Fruit fly (Drosophila melanogaster): ENCODE measurements around the gene CG14297.

The CG14297 gene

dm6 chr3R:18928346-18928917 lies 30.5 kb downstream of the CG14297 start, which contains the start of gene Mpc1 (continued):
- TF ChIP-seq CG7987 (GFP tag; optimal IDR thresholded peaks at IDR 0.05) (no peak), HHEX (GFP tag; optimal IDR thresholded peaks at IDR 0.05) (no peak), lilli (GFP tag; optimal IDR thresholded peaks at IDR 0.05) (peak; percentile 24), bsh (GFP tag; optimal IDR thresholded peaks at IDR 0.05) (no peak), PHDP (tag; optimal IDR thresholded peaks at IDR 0.05) (no peak), pfk (GFP tag; optimal IDR thresholded peaks at IDR 0.05) (no peak), ato (GFP tag; IDR thresholded peaks at IDR 0.05; ENCODE audit: partially characterized antibody) (peak; percentile 69), Abd-B (GFP tag; optimal IDR thresholded peaks at IDR 0.05) (no peak)

- no peak for TF ChIP-seq tll (GFP tag; optimal IDR thresholded peaks at IDR 0.05)
- TF ChIP-seq Dbx (GFP tag; IDR thresholded peaks at IDR 0.05), result peak; percentile 49; the same call in 2 of the 3 replicates
- peak; percentile 42; the same call in 1 of the 3 replicates for TF ChIP-seq gce (GFP tag; IDR thresholded peaks at IDR 0.05)
- peak; percentile 77 for TF ChIP-seq ATbp (GFP tag; optimal IDR thresholded peaks at IDR 0.05)
- no peak for TF ChIP-seq CG14860 (GFP tag; IDR thresholded peaks at IDR 0.05; ENCODE audit: partially characterized antibody)
- no peak for TF ChIP-seq sqz (GFP tag; optimal IDR thresholded peaks at IDR 0.05)
- 0 out of 2 replicates have a peak, but pooled peaks have one; percentile 47 for TF ChIP-seq sens-2 (GFP tag; IDR thresholded peaks at IDR 0.05)
- TF ChIP-seq dpn (GFP tag; optimal IDR thresholded peaks at IDR 0.05), result peak in 1 of 2 experiments; percentile 72
- TF ChIP-seq Fer3 (tag; optimal IDR thresholded peaks at IDR 0.05), result peak; percentile 69
- no peak for TF ChIP-seq tup (GFP tag; optimal IDR thresholded peaks at IDR 0.05)
- TF ChIP-seq Hmx (GFP tag; optimal IDR thresholded peaks at IDR 0.05), result no peak
- peak; percentile 45 for TF ChIP-seq D19B (GFP tag; optimal IDR thresholded peaks at IDR 0.05)
- TF ChIP-seq CG2120 (GFP tag; optimal IDR thresholded peaks at IDR 0.05), result no peak
- TF ChIP-seq gsb (GFP tag; IDR thresholded peaks at IDR 0.05), result no peak
- TF ChIP-seq CG14667 (GFP tag; IDR thresholded peaks at IDR 0.05), result no peak
- TF ChIP-seq D (optimal IDR thresholded peaks at IDR 0.05), result no peak
- TF ChIP-seq D (GFP tag; optimal IDR thresholded peaks at IDR 0.05), result peak; percentile 76
- peak; percentile 21 for TF ChIP-seq CG34376 (GFP tag; optimal IDR thresholded peaks at IDR 0.05)
- TF ChIP-seq hkb (optimal IDR thresholded peaks at IDR 0.05), result no peak
- peak; percentile 70 for TF ChIP-seq hkb (GFP tag; IDR thresholded peaks at IDR 0.05)
- peak; percentile 53; the same call in 1 of the 2 replicates for TF ChIP-seq wdn (GFP tag; IDR thresholded peaks at IDR 0.05)
- TF ChIP-seq Dll (GFP tag; IDR thresholded peaks at IDR 0.05; ENCODE audit: partially characterized antibody), result peak; percentile 72; the same call in 3 of the 4 replicates
- TF ChIP-seq fd96Cb (tag; optimal IDR thresholded peaks at IDR 0.05), result peak; percentile 54
- no peak for TF ChIP-seq CG15011 (GFP tag; optimal IDR thresholded peaks at IDR 0.05)
- TF ChIP-seq CG31224 (GFP tag; IDR thresholded peaks at IDR 0.05), result 0 out of 2 replicates have a peak, but pooled peaks have one; percentile 23
- TF ChIP-seq NC2α (GFP tag; optimal IDR thresholded peaks at IDR 0.05), result peak; percentile 50
- TF ChIP-seq jing (GFP tag; optimal IDR thresholded peaks at IDR 0.05), result peak; percentile 25
- no peak for TF ChIP-seq cwo (GFP tag; optimal IDR thresholded peaks at IDR 0.05)
- no peak for TF ChIP-seq zf30C (GFP tag; optimal IDR thresholded peaks at IDR 0.05)
- peak; percentile 73 for TF ChIP-seq Rfx (GFP tag; IDR thresholded peaks at IDR 0.05)
- TF ChIP-seq MESR4 (GFP tag; optimal IDR thresholded peaks at IDR 0.05), result no peak
- peak; percentile 36 for TF ChIP-seq CG33213 (GFP tag; optimal IDR thresholded peaks at IDR 0.05)
- 0 out of 2 replicates have a peak, but pooled peaks have one; percentile 10 for TF ChIP-seq CG7372 (GFP tag; IDR thresholded peaks at IDR 0.05)
- peak; percentile 36 for TF ChIP-seq dmrt99B (tag; optimal IDR thresholded peaks at IDR 0.05)
- peak; percentile 15 for TF ChIP-seq pzg (GFP tag; optimal IDR thresholded peaks at IDR 0.05)
- TF ChIP-seq CG1603 (tag; optimal IDR thresholded peaks at IDR 0.05), result peak; percentile 89
- TF ChIP-seq luna (GFP tag; optimal IDR thresholded peaks at IDR 0.05), result no peak
- peak; percentile 15 for TF ChIP-seq CG10147 (GFP tag; optimal IDR thresholded peaks at IDR 0.05)
Observed at dm6 chr3R:18928918-18929705, 31.2 kb downstream of the CG14297 start, which contains the start of gene CG42613. CG42613 (plus strand) TSS chr3R:18929196.

Measured in whole organism, embryonic.